Fruit fly (Drosophila melanogaster) whole organism, embryonic: ENCODE results near the gene HDAC3.

Source experiments
- Abd-B ChIP-seq: fragments of 200-800 bp; sonication (Bioruptor generic); optimal IDR thresholded peaks from 2 replicates; lab custom pipeline; 2018; ENCODE audit warnings: missing biosample characterization, mild to moderate bottlenecking, missing genetic modification characterization, moderate library complexity
- Asciz ChIP-seq: fragments of 200-800 bp; sonication (Bioruptor generic); optimal IDR thresholded peaks from 2 replicates; lab custom pipeline; 2017; ENCODE audit warnings: missing biosample characterization, mild to moderate bottlenecking, missing genetic modification characterization, missing genetic modification reagents
- Atf3 ChIP-seq: fragments of 200-800 bp; sonication (Bioruptor generic); optimal IDR thresholded peaks from 3 replicates; lab custom pipeline; 2016; ENCODE audit warnings: missing biosample characterization, missing genetic modification characterization
- B-H2 ChIP-seq: fragments of 200-800 bp; sonication (Bioruptor generic); optimal IDR thresholded peaks from 2 replicates; lab custom pipeline; 2018; ENCODE audit warnings: missing biosample characterization, mild to moderate bottlenecking, missing genetic modification characterization
- BEAF-32 ChIP-seq: fragments of 200-800 bp; sonication (Bioruptor generic); optimal IDR thresholded peaks from 3 replicates; lab custom pipeline; 2017; ENCODE audit warnings: missing biosample characterization, missing genetic modification characterization, mild to moderate bottlenecking, moderate library complexity, missing genetic modification reagents
- CG10209 ChIP-seq: fragments of 200-800 bp; sonication (Bioruptor generic); optimal IDR thresholded peaks from 3 replicates; lab custom pipeline; 2017; ENCODE audit warnings: missing biosample characterization, mild to moderate bottlenecking, missing genetic modification characterization, missing genetic modification reagents
- CG10431 ChIP-seq: fragments of 200-800 bp; sonication (Bioruptor generic); optimal IDR thresholded peaks from 3 replicates; lab custom pipeline; 2018; ENCODE audit warnings: missing biosample characterization, mild to moderate bottlenecking, missing genetic modification characterization
- CG11504 ChIP-seq: fragments of 200-800 bp; sonication (Bioruptor generic); optimal IDR thresholded peaks from 3 replicates; lab custom pipeline; 2019; ENCODE audit warnings: missing biosample characterization, mild to moderate bottlenecking, missing genetic modification characterization, moderate library complexity
- CG12104 ChIP-seq: fragments of 200-800 bp; sonication (Bioruptor generic); optimal IDR thresholded peaks from 3 replicates; lab custom pipeline; 2016; ENCODE audit warnings: missing biosample characterization, missing genetic modification characterization
- CG14667 ChIP-seq: fragments of 200-800 bp; sonication (Bioruptor generic); IDR thresholded peaks from 2 replicates; pipeline ENCODE4 v1.3.6; 2022; ENCODE audit warnings: missing biosample characterization, missing genetic modification characterization
- CG15601 ChIP-seq: fragments of 200-800 bp; sonication (Bioruptor generic); optimal IDR thresholded peaks from 3 replicates; lab custom pipeline; 2019; ENCODE audit warnings: missing biosample characterization, mild to moderate bottlenecking, missing genetic modification characterization, moderate library complexity
- CG3847 ChIP-seq: fragments of 200-800 bp; sonication (Bioruptor generic); IDR thresholded peaks from 2 replicates; pipeline ENCODE4 v1.3.6; 2022; ENCODE audit warnings: missing biosample characterization, missing genetic modification characterization
- CG4404 ChIP-seq: fragments of 200-800 bp; sonication (Bioruptor generic); IDR thresholded peaks from 2 replicates; pipeline ENCODE4 v1.3.6; 2022; ENCODE audit warnings: missing biosample characterization, missing genetic modification characterization
- CG6765 ChIP-seq: fragments of 200-800 bp; sonication (Bioruptor generic); optimal IDR thresholded peaks from 3 replicates; lab custom pipeline; 2017; ENCODE audit warnings: missing biosample characterization, mild to moderate bottlenecking, missing genetic modification characterization
- CG8478 ChIP-seq: fragments of >200 bp; optimal IDR thresholded peaks from 2 replicates; lab custom pipeline; 2018
- CG8924 ChIP-seq: fragments of 200-800 bp; optimal IDR thresholded peaks from 3 replicates; lab custom pipeline; 2019; ENCODE audit warnings: missing biosample characterization, mild to moderate bottlenecking, missing genetic modification characterization, moderate library complexity
- CG9932 ChIP-seq: fragments of 200-800 bp; sonication (Bioruptor generic); IDR thresholded peaks from 2 replicates; pipeline ENCODE4 v1.3.6; 2022; ENCODE audit warnings: missing biosample characterization, missing genetic modification characterization
- CkIIα-i1 ChIP-seq: fragments of 200-800 bp; sonication (Bioruptor generic); IDR thresholded peaks from 2 replicates; pipeline ENCODE4 v1.3.6; 2022; ENCODE audit warnings: missing biosample characterization, missing genetic modification characterization
- Dip2 ChIP-seq: fragments of 200-800 bp; sonication (Bioruptor generic); IDR thresholded peaks from 2 replicates; pipeline ENCODE4 v1.3.6; 2022; ENCODE audit warnings: missing biosample characterization, missing genetic modification characterization
- Fer1 ChIP-seq: fragments of 200-800 bp; sonication (Bioruptor generic); optimal IDR thresholded peaks from 2 replicates; lab custom pipeline; 2017; ENCODE audit warnings: missing biosample characterization, mild to moderate bottlenecking, missing genetic modification characterization
- NfI ChIP-seq: fragments of 200-800 bp; sonication (Bioruptor generic); optimal IDR thresholded peaks from 3 replicates; lab custom pipeline; 2018; ENCODE audit warnings: missing biosample characterization, mild to moderate bottlenecking, missing genetic modification characterization, moderate library complexity
- PHDP ChIP-seq: fragments of 200-800 bp; sonication (Bioruptor generic); optimal IDR thresholded peaks from 3 replicates; lab custom pipeline; 2018; ENCODE audit warnings: missing biosample characterization, mild to moderate bottlenecking, missing genetic modification characterization, moderate library complexity
- Poxn ChIP-seq: fragments of 200-800 bp; sonication (Bioruptor generic); IDR thresholded peaks from 2 replicates; pipeline ENCODE4 v1.3.6; 2022; ENCODE audit warnings: missing biosample characterization, missing genetic modification characterization
- Rx ChIP-seq: fragments of 200-800 bp; sonication (Bioruptor generic); IDR thresholded peaks from 2 replicates; pipeline ENCODE4 v1.3.6; 2022; ENCODE audit warnings: missing biosample characterization, missing genetic modification characterization
- Sin3A ChIP-seq: fragments of >200 bp; optimal IDR thresholded peaks from 2 replicates; lab custom pipeline; 2018
- Six4 ChIP-seq: fragments of 200-800 bp; sonication (Bioruptor generic); optimal IDR thresholded peaks from 2 replicates; lab custom pipeline; 2016; ENCODE audit warnings: missing biosample characterization, missing genetic modification characterization
- Sox100B ChIP-seq: fragments of 200-800 bp; sonication (Bioruptor generic); optimal IDR thresholded peaks from 3 replicates; lab custom pipeline; 2018; ENCODE audit warnings: missing biosample characterization, mild to moderate bottlenecking, missing genetic modification characterization
- Taf1 ChIP-seq: fragments of 200-800 bp; sonication (Bioruptor generic); IDR thresholded peaks from 2 replicates; pipeline ENCODE4 v1.3.6; 2022; ENCODE audit warnings: missing biosample characterization, missing genetic modification characterization
- Vsx1 ChIP-seq: fragments of 200-800 bp; sonication (Bioruptor generic); optimal IDR thresholded peaks from 2 replicates; lab custom pipeline; 2017; ENCODE audit warnings: missing biosample characterization, mild to moderate bottlenecking, missing genetic modification characterization, missing genetic modification reagents
- amos ChIP-seq: fragments of 200-800 bp; sonication (Bioruptor generic); IDR thresholded peaks from 2 replicates; pipeline ENCODE4 v1.3.6; 2022; ENCODE audit warnings: missing biosample characterization, missing genetic modification characterization; ENCODE audit not compliant: partially characterized antibody
- aop ChIP-seq: fragments of 200-800 bp; sonication (Bioruptor generic); IDR thresholded peaks from 2 replicates; pipeline ENCODE4 v1.3.6; 2022; ENCODE audit warnings: missing biosample characterization, missing genetic modification characterization
- cas ChIP-seq: fragments of 200-800 bp; sonication (Bioruptor generic); IDR thresholded peaks from 2 replicates; pipeline ENCODE4 v1.3.6; 2022; ENCODE audit warnings: missing biosample characterization, missing genetic modification characterization
- croc ChIP-seq: fragments of 200-800 bp; sonication (Bioruptor generic); conservative IDR thresholded peaks from 3 replicates; pipeline ENCODE4 v1.3.6; 2022; ENCODE audit warnings: missing biosample characterization, missing genetic modification characterization
- da ChIP-seq: fragments of 200-800 bp; sonication (Bioruptor generic); optimal IDR thresholded peaks from 2 replicates; lab custom pipeline; 2016; ENCODE audit warnings: missing biosample characterization, missing genetic modification characterization
- emc ChIP-seq: fragments of 200-800 bp; sonication (Bioruptor generic); optimal IDR thresholded peaks from 2 replicates; lab custom pipeline; 2016; ENCODE audit warnings: missing biosample characterization, missing genetic modification characterization
- exex ChIP-seq: fragments of 200-800 bp; sonication (Bioruptor generic); optimal IDR thresholded peaks from 4 replicates; lab custom pipeline; 2018; ENCODE audit warnings: missing biosample characterization, mild to moderate bottlenecking, missing genetic modification characterization, moderate library complexity
- gt ChIP-seq: fragments of 200-800 bp; sonication (Bioruptor generic); IDR thresholded peaks from 2 replicates; pipeline ENCODE4 v1.3.6; 2022; ENCODE audit warnings: missing biosample characterization, missing genetic modification characterization
- hth ChIP-seq: fragments of >200 bp; optimal IDR thresholded peaks from 2 replicates; lab custom pipeline; 2017; ENCODE audit warnings: inconsistent platforms
- jigr1 ChIP-seq: fragments of 200-800 bp; sonication (Bioruptor generic); IDR thresholded peaks from 3 replicates; pipeline ENCODE4 v1.3.6; 2022; ENCODE audit warnings: missing biosample characterization, missing genetic modification characterization
- nau ChIP-seq: fragments of 200-800 bp; sonication (Bioruptor generic); optimal IDR thresholded peaks from 3 replicates; lab custom pipeline; 2017; ENCODE audit warnings: missing biosample characterization, mild to moderate bottlenecking, missing genetic modification characterization, missing genetic modification reagents
- p53 ChIP-seq: fragments of 200-800 bp; sonication (Bioruptor generic); optimal IDR thresholded peaks from 2 replicates; lab custom pipeline; 2016; ENCODE audit warnings: missing biosample characterization, missing genetic modification characterization
- pfk ChIP-seq: fragments of 200-800 bp; sonication (Bioruptor generic); optimal IDR thresholded peaks from 2 replicates; lab custom pipeline; 2018; ENCODE audit warnings: missing biosample characterization, mild to moderate bottlenecking, missing genetic modification characterization, moderate library complexity
- sc ChIP-seq, 3 experiments: fragments of >200 bp in 2 of 3; fragments of 200-800 bp in 1 of 3; sonication (Bioruptor generic) in 1 of 3; optimal IDR thresholded peaks; 2 replicates in 2 of 3; 3 replicates in 1 of 3; lab custom pipeline; 2017; ENCODE audit warnings: mild to moderate bottlenecking in 1 of 3, missing biosample characterization in 1 of 3, missing genetic modification characterization in 1 of 3, missing genetic modification reagents in 1 of 3
- seq ChIP-seq: fragments of 200-800 bp; sonication (Bioruptor generic); IDR thresholded peaks from 2 replicates; pipeline ENCODE4 v1.3.6; 2022; ENCODE audit warnings: missing biosample characterization, missing genetic modification characterization
- sisA ChIP-seq: fragments of 200-800 bp; sonication (Bioruptor generic); IDR thresholded peaks from 2 replicates; pipeline ENCODE4 v1.3.6; 2022; ENCODE audit warnings: missing biosample characterization, missing genetic modification characterization
- tin ChIP-seq: fragments of 200-800 bp; sonication (Bioruptor generic); optimal IDR thresholded peaks from 3 replicates; lab custom pipeline; 2016; ENCODE audit warnings: missing biosample characterization, missing genetic modification characterization
- tna ChIP-seq: fragments of 200-800 bp; sonication (Bioruptor generic); IDR thresholded peaks from 2 replicates; pipeline ENCODE4 v1.3.6; 2022; ENCODE audit warnings: missing biosample characterization, missing genetic modification characterization; ENCODE audit not compliant: partially characterized antibody
- unc-4 ChIP-seq: fragments of 200-800 bp; sonication (Bioruptor generic); IDR thresholded peaks from 2 replicates; pipeline ENCODE4 v1.3.6; 2022; ENCODE audit warnings: missing biosample characterization, missing genetic modification characterization; ENCODE audit not compliant: partially characterized antibody
- yki ChIP-seq: fragments of >200 bp; optimal IDR thresholded peaks from 3 replicates; lab custom pipeline; 2018
- zf30C ChIP-seq: fragments of 200-800 bp; sonication (Bioruptor generic); optimal IDR thresholded peaks from 3 replicates; lab custom pipeline; 2018; ENCODE audit warnings: missing biosample characterization, mild to moderate bottlenecking, missing genetic modification characterization

HDAC3 gene

dm6 chr3R:5517002-5517875 is 42.8 kb upstream of the HDAC3 start, which contains the start of gene Itpr (continued):
- TF ChIP-seq NfI (GFP tag; lab: Kevin White, UChicago) = no peak
- TF ChIP-seq exex (tag; lab: Kevin White, UChicago) = no peak
- TF ChIP-seq PHDP (tag; lab: Kevin White, UChicago) = no peak
- TF ChIP-seq CG8924 (tag; lab: Kevin White, UChicago) = no peak
- no peak for TF ChIP-seq hth (lab: Kevin White, UChicago)
- no peak for TF ChIP-seq CG4404 (GFP tag; lab: Robert Waterston, UW)
- no peak for TF ChIP-seq Six4 (GFP tag; lab: Kevin White, UChicago)
- TF ChIP-seq Rx (GFP tag; lab: Robert Waterston, UW) = no peak
- no peak for TF ChIP-seq CG11504
- no peak for TF ChIP-seq B-H2 (GFP tag; lab: Kevin White, UChicago)
- TF ChIP-seq emc (GFP tag; lab: Kevin White, UChicago) = no peak
- TF ChIP-seq p53 (GFP tag; lab: Kevin White, UChicago) = no peak
- TF ChIP-seq da = no peak
- no peak for TF ChIP-seq aop (GFP tag; lab: Robert Waterston, UW)
- TF ChIP-seq sc (optimal IDR thresholded peaks at IDR 0.05; lab: Kevin White, UChicago) = no peak
- TF ChIP-seq sc (GFP tag; optimal IDR thresholded peaks at IDR 0.05; lab: Kevin White, UChicago) = no peak
- TF ChIP-seq CG15601 (tag; lab: Kevin White, UChicago) = no peak
- TF ChIP-seq CG10431 (GFP tag; lab: Kevin White, UChicago) = peak; percentile 7
- no peak for TF ChIP-seq zf30C (GFP tag; lab: Kevin White, UChicago)
- TF ChIP-seq jigr1 (GFP tag; lab: Robert Waterston, UW) = no peak
- no peak for TF ChIP-seq gt (GFP tag; lab: Robert Waterston, UW)
- no peak for TF ChIP-seq yki (lab: Kevin White, UChicago)
- no peak for TF ChIP-seq Asciz (GFP tag; lab: Kevin White, UChicago)
- peak; percentile 38; the same call in 1 of the 2 replicates for TF ChIP-seq unc-4 (GFP tag; lab: Robert Waterston, UW)
- TF ChIP-seq pfk (GFP tag; lab: Kevin White, UChicago) = no peak
- TF ChIP-seq seq = no peak
- peak; percentile 30 for TF ChIP-seq BEAF-32 (GFP tag; lab: Kevin White, UChicago)
- TF ChIP-seq CG10209 = no peak
- no peak; the same call in 1 of the 2 replicates for TF ChIP-seq tna
- TF ChIP-seq CG12104 (GFP tag; lab: Kevin White, UChicago) = no peak
- no peak for TF ChIP-seq CkIIα-i1 (GFP tag; lab: Robert Waterston, UW)
- no peak for TF ChIP-seq Abd-B (GFP tag; lab: Kevin White, UChicago)
- peak; percentile 1 for TF ChIP-seq Fer1 (GFP tag; lab: Kevin White, UChicago)
- TF ChIP-seq nau (GFP tag; lab: Kevin White, UChicago) = no peak
- TF ChIP-seq sisA (GFP tag; lab: Robert Waterston, UW) = no peak
- TF ChIP-seq Dip2 = no peak
- TF ChIP-seq cas (GFP tag; lab: Robert Waterston, UW) = no peak
- no peak for TF ChIP-seq Vsx1 (GFP tag; lab: Kevin White, UChicago)
- peak; percentile 44 for TF ChIP-seq Sin3A (lab: Kevin White, UChicago)
- TF ChIP-seq CG14667 (GFP tag; lab: Robert Waterston, UW) = no peak
- TF ChIP-seq Poxn = no peak
- TF ChIP-seq Sox100B (GFP tag; lab: Kevin White, UChicago) = no peak
- peak; percentile 50; the same call in 1 of the 2 replicates for TF ChIP-seq amos (GFP tag; lab: Robert Waterston, UW)
- no peak for TF ChIP-seq tin (GFP tag; lab: Kevin White, UChicago)
- TF ChIP-seq CG9932 (GFP tag; lab: Robert Waterston, UW) = 0 out of 2 replicates have a peak, but pooled peaks have one; percentile 16
- TF ChIP-seq Atf3 (GFP tag; lab: Kevin White, UChicago) = no peak
- no peak for TF ChIP-seq CG6765 (GFP tag; lab: Kevin White, UChicago)
- no peak for TF ChIP-seq Taf1 (GFP tag; lab: Robert Waterston, UW)
- TF ChIP-seq CG8478 = peak; percentile 59
- no peak for TF ChIP-seq croc (GFP tag; lab: Robert Waterston, UW)
- TF ChIP-seq CG3847 (GFP tag; lab: Robert Waterston, UW) = no peak
